Worm (Caenorhabditis elegans) whole organism, midembryonic: ENCODE data around the gene C16B8.2.
A peak's percentile ranks its signal among the peaks of the same experiment; 100 is the strongest.

Experiments
- T22C8.4 ChIP-seq: fragments of 200-800 bp; sonication (Bioruptor generic); IDR thresholded peaks from 2 replicates; pipeline ENCODE4 v1.3.6; 2022; ENCODE audit warnings: missing genetic modification characterization, missing compliant biosample characterization
- cog-1 ChIP-seq: sonication (generic microtip); optimal IDR thresholded peaks from 2 replicates; lab custom pipeline; 2016; ENCODE audit warnings: missing genetic modification characterization, missing compliant biosample characterization
- flt-1 ChIP-seq: fragments of 200-800 bp; sonication (Bioruptor generic); IDR thresholded peaks from 2 replicates; pipeline ENCODE4 v1.3.6; 2022; ENCODE audit warnings: missing genetic modification characterization, missing compliant biosample characterization
- klf-2 ChIP-seq: fragments of 200-800 bp; sonication (Bioruptor generic); conservative IDR thresholded peaks from 2 replicates; pipeline ENCODE4 v1.3.6; 2022; ENCODE audit warnings: missing genetic modification reagents, missing genetic modification characterization, missing compliant biosample characterization
- med-1 ChIP-seq: sonication (generic microtip); optimal IDR thresholded peaks from 2 replicates; lab custom pipeline; 2017; ENCODE audit warnings: missing genetic modification characterization, mild to moderate bottlenecking, missing compliant biosample characterization, antibody characterized with exemption, missing genetic modification reagents; ENCODE audit not compliant: insufficient read depth
- ref-1 ChIP-seq: fragments of 200-800 bp; sonication (Bioruptor generic); conservative IDR thresholded peaks from 2 replicates; pipeline ENCODE4 v1.3.6; 2022; ENCODE audit warnings: missing genetic modification reagents, missing genetic modification characterization, missing compliant biosample characterization
- tab-1 ChIP-seq: fragments of 200-800 bp; sonication (Bioruptor generic); IDR thresholded peaks from 2 replicates; pipeline ENCODE4 v1.3.6; 2022; ENCODE audit warnings: missing genetic modification characterization, missing compliant biosample characterization
- ztf-23 ChIP-seq: fragments of 200-800 bp; sonication (Bioruptor generic); IDR thresholded peaks from 2 replicates; pipeline ENCODE4 v1.3.6; 2022; ENCODE audit warnings: missing genetic modification reagents, missing genetic modification characterization, missing compliant biosample characterization
- ztf-29 ChIP-seq: fragments of 200-800 bp; sonication (Bioruptor generic); IDR thresholded peaks from 2 replicates; pipeline ENCODE4 v1.3.6; 2022; ENCODE audit warnings: missing genetic modification reagents, missing genetic modification characterization, missing compliant biosample characterization

C16B8.2 gene

ce11 chrX:3915748-3916147, 50.5 kb downstream of the C16B8.2 start, which contains the start of gene idpp-9:
TSS of gene idpp-9 (minus strand) at chrX:3915848.
- no peak for TF ChIP-seq flt-1 (GFP tag; lab: Robert Waterston, UW)
- TF ChIP-seq ztf-23 (GFP tag; lab: Robert Waterston, UW): no peak
- no peak for TF ChIP-seq cog-1
- TF ChIP-seq tab-1 (GFP tag; lab: Robert Waterston, UW): no peak
- TF ChIP-seq ref-1 (GFP tag; lab: Robert Waterston, UW): no peak
- no peak for TF ChIP-seq med-1 (GFP tag; lab: Kevin White, UChicago)
- no peak for TF ChIP-seq T22C8.4 (GFP tag; lab: Robert Waterston, UW)
- TF ChIP-seq klf-2: no peak
- TF ChIP-seq ztf-29 (GFP tag; lab: Robert Waterston, UW): no peak

ce11 chrX:3914273-3914672, 52.0 kb downstream of the C16B8.2 start:
- peak; percentile 49; the same call in 1 of the 2 replicates for TF ChIP-seq T22C8.4 (GFP tag; lab: Robert Waterston, UW)
- TF ChIP-seq klf-2: peak; percentile 70; the same call in 1 of the 2 replicates
- TF ChIP-seq flt-1 (GFP tag; lab: Robert Waterston, UW): peak; percentile 82
- peak; percentile 61 for TF ChIP-seq ztf-29 (GFP tag; lab: Robert Waterston, UW)
- no peak for TF ChIP-seq cog-1
- TF ChIP-seq med-1 (GFP tag; lab: Kevin White, UChicago): peak; percentile 16
- TF ChIP-seq tab-1 (GFP tag; lab: Robert Waterston, UW): peak; percentile 74; the same call in 1 of the 2 replicates
- no peak for TF ChIP-seq ztf-23 (GFP tag; lab: Robert Waterston, UW)
- TF ChIP-seq ref-1 (GFP tag; lab: Robert Waterston, UW): 0 out of 2 replicates have a peak, but pooled peaks have one; percentile 43
